Worm (Caenorhabditis elegans): ENCODE data around the gene tra-4.

tra-4 gene

DNA sequence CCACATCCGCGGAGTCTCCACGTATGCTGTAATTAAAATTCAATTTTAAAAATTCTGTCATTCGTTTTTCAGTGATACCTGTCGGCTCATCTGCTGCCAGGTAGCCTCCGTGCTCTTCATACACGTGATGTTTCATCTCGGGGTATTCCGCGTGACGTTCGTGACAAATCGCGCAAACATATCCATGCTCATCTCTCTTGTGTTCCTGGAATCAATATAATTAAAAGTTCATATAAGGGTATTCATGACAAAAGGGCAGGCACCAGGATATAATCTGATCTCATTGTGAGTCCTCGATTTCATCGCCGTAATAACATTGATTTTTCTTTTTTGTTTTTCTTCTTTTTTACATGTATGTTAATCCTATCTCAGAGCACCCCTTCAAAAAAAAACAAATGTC lies 3.4 kb downstream of the tra-4 start:
- TF ChIP-seq ZK546.5 (tag; optimal IDR thresholded peaks at IDR 0.05) = no peak
- TF ChIP-seq lsy-12 (tag; optimal IDR thresholded peaks at IDR 0.05) = no peak
- peak; percentile 9 for TF ChIP-seq ama-1 (optimal IDR thresholded peaks at IDR 0.05)
- TF ChIP-seq elt-2 (tag; optimal IDR thresholded peaks at IDR 0.05) = no peak

ce11 chrX:2852388-2852908 lies 5.0 kb downstream of the tra-4 start, which contains the start of gene kin-29:
Gene kin-29, minus strand, starts transcription at chrX:2852438.
- TF ChIP-seq ZK546.5 (tag; optimal IDR thresholded peaks at IDR 0.05) (no peak), lsy-12 (tag; optimal IDR thresholded peaks at IDR 0.05) (peak; percentile 81), elt-1 (tag; optimal IDR thresholded peaks at IDR 0.05) (peak; percentile 69), hmg-11 (tag; optimal IDR thresholded peaks at IDR 0.05) (peak; percentile 99), unc-62 (GFP tag; optimal IDR thresholded peaks at IDR 0.05) (peak; percentile 61), lin-39 (tag; optimal IDR thresholded peaks at IDR 0.05) (peak; percentile 77), aly-2 (tag; optimal IDR thresholded peaks at IDR 0.05) (no peak), mdl-1 (tag; optimal IDR thresholded peaks at IDR 0.05) (peak; percentile 37), daf-12 (tag; optimal IDR thresholded peaks at IDR 0.05) (no peak), fkh-10 (GFP tag; optimal IDR thresholded peaks at IDR 0.05) (peak; percentile 65), nhr-23 (tag; optimal IDR thresholded peaks at IDR 0.05) (peak; percentile 56), nhr-28 (tag; optimal IDR thresholded peaks at IDR 0.05) (no peak), ceh-16 (tag; optimal IDR thresholded peaks at IDR 0.05) (no peak), nhr-12 (tag; optimal IDR thresholded peaks at IDR 0.05) (no peak), ztf-4 (tag; optimal IDR thresholded peaks at IDR 0.05) (peak; percentile 28), nhr-25 (tag; optimal IDR thresholded peaks at IDR 0.05) (peak; percentile 80), skn-1 (tag; optimal IDR thresholded peaks at IDR 0.05) (no peak), pha-4 (tag; optimal IDR thresholded peaks at IDR 0.05) (peak; percentile 60), egl-27 (tag; optimal IDR thresholded peaks at IDR 0.05) (peak; percentile 88), nhr-11 (tag; optimal IDR thresholded peaks at IDR 0.05) (peak; percentile 70), fos-1 (tag; optimal IDR thresholded peaks at IDR 0.05) (peak; percentile 68), ztf-11 (tag; optimal IDR thresholded peaks at IDR 0.05) (no peak), nhr-43 (tag; optimal IDR thresholded peaks at IDR 0.05; ENCODE audit: poor library complexity, severe bottlenecking) (peak; percentile 41), ceh-82 (tag; optimal IDR thresholded peaks at IDR 0.05) (no peak), snpc-4 (tag; optimal IDR thresholded peaks at IDR 0.05) (peak; percentile 50), eor-1 (tag; optimal IDR thresholded peaks at IDR 0.05) (no peak), nhr-77 (tag; optimal IDR thresholded peaks at IDR 0.05) (no peak), egl-5 (tag; optimal IDR thresholded peaks at IDR 0.05) (peak; percentile 20), jun-1 (tag; optimal IDR thresholded peaks at IDR 0.05) (peak; percentile 92), lin-15B (tag; optimal IDR thresholded peaks at IDR 0.05) (peak; percentile 45), ceh-9 (tag; optimal IDR thresholded peaks at IDR 0.05) (no peak), ama-1 (optimal IDR thresholded peaks at IDR 0.05) (no peak), nhr-237 (tag; optimal IDR thresholded peaks at IDR 0.05) (no peak), tbx-2 (tag; optimal IDR thresholded peaks at IDR 0.05) (peak; percentile 83), elt-3 (tag; optimal IDR thresholded peaks at IDR 0.05) (no peak), nhr-67 (tag; optimal IDR thresholded peaks at IDR 0.05) (no peak), ceh-28 (tag; optimal IDR thresholded peaks at IDR 0.05) (peak; percentile 71), pqm-1 (tag; optimal IDR thresholded peaks at IDR 0.05) (no peak), elt-2 (tag; optimal IDR thresholded peaks at IDR 0.05) (peak; percentile 83), unc-39 (tag; optimal IDR thresholded peaks at IDR 0.05) (no peak), mml-1 (tag; optimal IDR thresholded peaks at IDR 0.05) (no peak), R02D3.7 (tag; optimal IDR thresholded peaks at IDR 0.05) (peak; percentile 31), zag-1 (tag; optimal IDR thresholded peaks at IDR 0.05) (peak; percentile 18), fkh-2 (tag; optimal IDR thresholded peaks at IDR 0.05) (no peak), sea-2 (GFP tag; optimal IDR thresholded peaks at IDR 0.05) (no peak), nfya-1 (tag; optimal IDR thresholded peaks at IDR 0.05; ENCODE audit: insufficient read depth) (peak; percentile 90), nhr-76 (tag; optimal IDR thresholded peaks at IDR 0.05) (no peak)
